Worm (Caenorhabditis elegans): ENCODE measurements around the gene srbc-70.

Gene srbc-70

DNA sequence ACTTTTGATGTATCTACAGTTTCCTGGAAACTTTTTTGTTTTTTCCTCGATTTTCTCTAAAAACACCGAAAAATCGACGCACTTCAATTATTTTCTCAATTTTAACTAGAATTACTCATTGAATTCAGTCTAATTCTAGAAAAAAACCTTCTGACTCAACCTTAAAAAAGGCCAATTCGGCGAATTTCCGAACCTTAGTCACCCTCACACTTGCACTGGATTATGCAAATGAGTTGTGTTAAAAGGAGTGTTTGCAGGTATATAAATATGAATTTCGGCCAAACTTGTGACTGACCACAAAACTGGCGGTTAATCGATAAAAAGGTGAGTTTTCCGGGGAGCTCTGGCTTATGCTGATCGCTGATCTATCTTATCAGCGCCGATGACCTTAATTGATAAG lies 18.7 kb upstream of the srbc-70 start, which contains the start of gene ttr-20:
TSS of gene ttr-20 (plus strand) at position 301 of the 400 bp plus-strand sequence.
- TF ChIP-seq fkh-6 (tag; optimal IDR thresholded peaks at IDR 0.05), result no peak
- TF ChIP-seq K09A11.1 (tag; optimal IDR thresholded peaks at IDR 0.05; ENCODE audit: insufficient read depth), result no peak
- TF ChIP-seq che-1 (tag; optimal IDR thresholded peaks at IDR 0.05), result no peak
- no peak for TF ChIP-seq ceh-19 (GFP tag; optimal IDR thresholded peaks at IDR 0.05)
- no peak for TF ChIP-seq hlh-6 (tag; optimal IDR thresholded peaks at IDR 0.05)
- TF ChIP-seq ceh-48 (tag; optimal IDR thresholded peaks at IDR 0.05), result no peak
- TF ChIP-seq dve-1 (tag; optimal IDR thresholded peaks at IDR 0.05), result no peak
- no peak for TF ChIP-seq pag-3 (tag; optimal IDR thresholded peaks at IDR 0.05; ENCODE audit: borderline replicate concordance)
- no peak for TF ChIP-seq ets-4 (tag; optimal IDR thresholded peaks at IDR 0.05)
- no peak for TF ChIP-seq tbx-7 (tag; optimal IDR thresholded peaks at IDR 0.05)
- TF ChIP-seq ceh-14 (tag; optimal IDR thresholded peaks at IDR 0.05), result no peak
- TF ChIP-seq nfya-1 (tag; optimal IDR thresholded peaks at IDR 0.05), result no peak
- TF ChIP-seq rnt-1 (tag; optimal IDR thresholded peaks at IDR 0.05), result no peak
- no peak for TF ChIP-seq unc-42 (tag; optimal IDR thresholded peaks at IDR 0.05)
- no peak for TF ChIP-seq pha-4 (tag; optimal IDR thresholded peaks at IDR 0.05)
- TF ChIP-seq odd-2 (tag; optimal IDR thresholded peaks at IDR 0.05), result no peak
- no peak for TF ChIP-seq ceh-9 (tag; optimal IDR thresholded peaks at IDR 0.05)
- no peak for TF ChIP-seq pros-1 (tag; optimal IDR thresholded peaks at IDR 0.05)

DNA sequence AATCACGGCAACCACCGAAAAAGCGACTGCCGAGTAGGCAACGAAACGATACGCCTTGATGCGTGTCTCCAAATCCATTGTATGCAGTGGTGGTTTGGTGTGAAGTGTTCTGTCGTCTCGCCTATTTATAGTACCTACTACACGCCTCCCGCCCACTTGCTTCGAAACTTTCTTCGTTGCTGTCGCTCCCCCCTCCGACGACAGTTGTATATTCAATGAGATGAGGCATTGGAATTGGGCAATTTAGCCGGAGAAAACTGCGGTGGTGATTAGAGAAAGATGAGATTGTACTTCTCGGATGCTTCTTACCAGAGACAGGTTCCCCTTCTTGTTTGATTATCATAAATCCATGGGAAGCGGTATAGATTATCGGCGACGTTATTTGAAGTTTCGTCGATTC lies 16.7 kb upstream of the srbc-70 start, which contains the start of gene col-34:
TSS of gene col-34 (minus strand) at position 101 of the 400 bp plus-strand sequence.
- TF ChIP-seq odd-2 (tag; optimal IDR thresholded peaks at IDR 0.05), result no peak
- TF ChIP-seq ceh-9 (tag; optimal IDR thresholded peaks at IDR 0.05), result no peak
- no peak for TF ChIP-seq T23F11.4 (GFP tag; optimal IDR thresholded peaks at IDR 0.05)
- TF ChIP-seq ceh-34 (tag; optimal IDR thresholded peaks at IDR 0.05), result no peak

DNA sequence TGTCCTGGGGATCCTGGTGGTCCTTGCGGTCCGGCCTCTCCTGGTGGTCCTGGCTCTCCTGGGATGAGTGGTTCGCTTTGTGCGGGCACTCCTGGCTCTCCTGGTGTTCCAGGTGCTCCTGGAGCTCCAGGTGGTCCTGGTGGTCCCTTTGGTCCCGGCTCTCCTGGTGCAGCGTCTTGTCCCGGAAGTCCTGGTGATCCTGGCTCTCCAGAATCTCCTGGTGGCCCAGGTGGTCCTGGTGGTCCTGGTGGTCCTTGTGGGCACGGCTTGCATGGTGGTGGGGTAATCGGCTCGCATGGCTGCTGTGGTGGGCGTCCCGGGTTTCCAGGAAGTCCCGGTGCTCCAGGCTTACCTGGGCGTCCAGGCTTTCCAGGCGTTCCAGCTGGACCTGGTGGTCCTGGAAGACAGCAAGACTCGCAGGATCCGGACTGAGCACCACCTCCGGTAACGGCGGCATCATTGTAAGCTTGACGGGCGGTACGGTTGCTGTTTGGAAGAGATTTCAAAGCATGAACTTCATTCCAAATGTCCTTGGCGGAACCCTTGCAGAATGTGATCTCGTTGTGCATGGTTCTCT lies 16.1 kb upstream of the srbc-70 start:
- TF ChIP-seq dmd-4 (tag; optimal IDR thresholded peaks at IDR 0.05; ENCODE audit: borderline replicate concordance) (peak; percentile 95), sdc-2 (tag; optimal IDR thresholded peaks at IDR 0.05) (peak; percentile 20), ahr-1 (tag; optimal IDR thresholded peaks at IDR 0.05) (no peak), hlh-6 (tag; optimal IDR thresholded peaks at IDR 0.05) (peak; percentile 18)

DNA sequence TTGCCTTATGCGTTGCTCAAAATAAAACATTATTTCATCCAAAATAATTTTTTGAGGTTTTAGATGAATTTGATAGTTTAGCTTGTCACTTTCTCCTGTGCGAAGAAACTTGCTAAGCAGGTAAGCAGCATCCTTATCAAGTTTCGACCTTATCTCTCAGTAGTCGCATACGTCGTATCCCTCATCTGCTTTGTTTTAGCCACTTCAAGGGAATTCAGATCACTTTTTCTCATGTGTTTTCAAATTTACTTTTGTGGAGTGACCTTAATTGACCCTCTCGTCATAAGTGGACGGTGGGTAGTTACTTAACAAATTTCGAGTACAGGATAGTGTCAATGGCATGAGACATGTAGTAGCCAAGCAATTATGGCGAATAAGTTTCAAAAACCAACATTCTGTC lies 8.9 kb upstream of the srbc-70 start:
- no peak for TF ChIP-seq pag-3 (tag; optimal IDR thresholded peaks at IDR 0.05; ENCODE audit: borderline replicate concordance)
- TF ChIP-seq C38D4.7 (GFP tag; optimal IDR thresholded peaks at IDR 0.05), result no peak
- TF ChIP-seq syd-9 (tag; optimal IDR thresholded peaks at IDR 0.05), result no peak
- TF ChIP-seq pros-1 (tag; optimal IDR thresholded peaks at IDR 0.05), result no peak
- TF ChIP-seq Y22D7AL.16 (tag; optimal IDR thresholded peaks at IDR 0.05), result no peak

DNA sequence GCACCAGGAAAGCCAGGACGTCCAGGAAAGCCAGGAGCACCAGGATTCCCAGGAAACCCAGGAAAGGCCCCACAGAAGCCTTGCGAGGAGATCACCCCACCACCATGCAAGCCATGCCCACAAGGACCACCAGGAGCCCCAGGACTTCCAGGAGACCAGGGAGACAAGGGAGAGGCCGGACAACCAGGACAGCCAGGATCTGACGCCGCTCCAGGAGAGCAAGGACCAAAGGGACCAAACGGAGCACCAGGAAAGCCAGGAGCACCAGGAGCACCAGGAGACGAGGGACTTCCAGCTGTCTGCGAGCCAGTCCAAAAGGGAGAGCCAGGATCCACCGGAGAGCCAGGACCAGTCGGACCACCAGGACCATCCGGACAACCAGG lies 8.2 kb upstream of the srbc-70 start:
- TF ChIP-seq C08G9.2 (tag; optimal IDR thresholded peaks at IDR 0.05), result peak; percentile 1
- peak; percentile 25 for TF ChIP-seq mec-3 (tag; optimal IDR thresholded peaks at IDR 0.05; ENCODE audit: borderline replicate concordance)
- TF ChIP-seq ceh-2 (tag; optimal IDR thresholded peaks at IDR 0.05), result no peak

DNA sequence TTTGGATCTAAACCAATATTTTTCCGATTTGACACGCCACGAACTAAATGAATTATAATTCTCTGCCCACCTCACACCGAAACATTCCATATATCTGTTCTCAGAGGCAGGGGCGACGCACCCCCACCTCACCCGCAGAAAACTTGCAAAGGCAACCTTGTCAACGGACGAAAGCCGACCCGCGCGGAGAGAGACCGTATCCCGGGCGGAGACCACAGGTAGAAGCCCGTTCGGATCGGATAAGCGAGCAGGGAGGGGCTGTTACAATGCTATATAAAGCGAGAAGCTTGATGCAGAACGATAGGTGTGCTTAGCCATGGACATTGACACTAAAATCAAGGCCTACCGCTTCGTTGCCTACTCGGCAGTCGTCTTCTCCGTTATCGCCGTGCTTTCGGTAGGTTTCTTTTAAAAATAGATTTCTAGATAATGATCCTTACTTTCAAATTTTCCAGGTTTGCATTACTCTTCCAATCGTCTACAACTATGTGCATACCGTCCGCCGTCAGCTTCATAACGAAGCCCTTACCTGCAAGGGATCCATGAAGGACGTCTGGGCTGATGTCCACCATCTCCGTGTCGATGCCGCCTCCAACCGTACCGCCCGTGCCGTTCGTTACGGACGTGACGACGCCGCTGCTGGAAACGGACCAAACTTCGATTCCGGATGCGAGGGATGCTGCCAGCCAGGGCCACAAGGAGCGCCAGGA lies 7.7 kb upstream of the srbc-70 start, which contains the start of the genes zipt-2.2 and dpy-13:
TSS of gene zipt-2.2 (minus strand) at position 51 of the 710 bp plus-strand sequence.
TSS of gene dpy-13 (plus strand) at position 300 of the 710 bp plus-strand sequence.
- TF ChIP-seq ceh-19 (GFP tag; optimal IDR thresholded peaks at IDR 0.05), result no peak
- no peak for TF ChIP-seq npax-4 (tag; optimal IDR thresholded peaks at IDR 0.05)
- no peak for TF ChIP-seq fax-1 (tag; optimal IDR thresholded peaks at IDR 0.05)
- TF ChIP-seq hlh-30 (tag; optimal IDR thresholded peaks at IDR 0.05; ENCODE audit: insufficient read depth), result no peak
- TF ChIP-seq ceh-48 (tag; optimal IDR thresholded peaks at IDR 0.05), result no peak
- TF ChIP-seq zip-5 (tag; optimal IDR thresholded peaks at IDR 0.05), result no peak
- TF ChIP-seq pag-3 (tag; optimal IDR thresholded peaks at IDR 0.05; ENCODE audit: borderline replicate concordance), result no peak
- no peak for TF ChIP-seq ttx-3 (tag; optimal IDR thresholded peaks at IDR 0.05)
- TF ChIP-seq pros-1 (tag; optimal IDR thresholded peaks at IDR 0.05), result no peak
- TF ChIP-seq odd-2 (tag; optimal IDR thresholded peaks at IDR 0.05), result no peak
- no peak for TF ChIP-seq unc-86 (tag; optimal IDR thresholded peaks at IDR 0.05)
- no peak for TF ChIP-seq ztf-16 (tag; optimal IDR thresholded peaks at IDR 0.05)
- no peak for TF ChIP-seq C08G9.2 (tag; optimal IDR thresholded peaks at IDR 0.05)
- TF ChIP-seq unc-3 (GFP tag; conservative IDR thresholded peaks at IDR 0.05), result no peak
- TF ChIP-seq unc-3 (tag; optimal IDR thresholded peaks at IDR 0.05), result no peak
